Fruit fly (Drosophila melanogaster) whole organism, prepupa: Measurements from ENCODE around the gene bib.

Source experiments
- Blimp-1 ChIP-seq: fragments of 200-800 bp; sonication (Bioruptor generic); optimal IDR thresholded peaks from 3 replicates; lab custom pipeline; 2017; ENCODE audit warnings: missing biosample characterization, missing genetic modification characterization, mild to moderate bottlenecking, moderate library complexity, missing genetic modification reagents
- CG10631 ChIP-seq: fragments of 200-800 bp; sonication (Bioruptor generic); optimal IDR thresholded peaks from 2 replicates; lab custom pipeline; 2016; ENCODE audit warnings: missing biosample characterization, missing genetic modification characterization
- CG11294 ChIP-seq: fragments of 200-800 bp; sonication (Bioruptor generic); IDR thresholded peaks from 2 replicates; pipeline ENCODE4 v1.3.6; 2022; ENCODE audit warnings: missing biosample characterization, missing genetic modification characterization
- CG11762 ChIP-seq: fragments of 200-800 bp; sonication (Bioruptor generic); optimal IDR thresholded peaks from 3 replicates; lab custom pipeline; 2016; ENCODE audit warnings: missing biosample characterization, missing genetic modification characterization; ENCODE audit not compliant: insufficient read depth
- CG15336 ChIP-seq: fragments of 200-800 bp; sonication (Bioruptor generic); IDR thresholded peaks from 2 replicates; pipeline ENCODE4 v1.3.6; 2022; ENCODE audit warnings: missing biosample characterization, missing genetic modification characterization
- CG1621 ChIP-seq: fragments of 200-800 bp; sonication (Bioruptor generic); optimal IDR thresholded peaks from 3 replicates; lab custom pipeline; 2018; ENCODE audit warnings: missing biosample characterization, mild to moderate bottlenecking, missing genetic modification characterization
- CG3032 ChIP-seq: fragments of 200-800 bp; optimal IDR thresholded peaks from 2 replicates; lab custom pipeline; 2019; ENCODE audit warnings: missing biosample characterization, mild to moderate bottlenecking, missing genetic modification characterization, moderate library complexity
- CG31627 ChIP-seq: fragments of 200-800 bp; sonication (Bioruptor generic); optimal IDR thresholded peaks from 3 replicates; lab custom pipeline; 2016; ENCODE audit warnings: missing biosample characterization, missing genetic modification characterization
- CG32006 ChIP-seq: fragments of 200-800 bp; sonication (Bioruptor generic); optimal IDR thresholded peaks from 3 replicates; lab custom pipeline; 2017; ENCODE audit warnings: missing biosample characterization, mild to moderate bottlenecking, missing genetic modification characterization
- CG34406 ChIP-seq: fragments of 200-800 bp; sonication (Bioruptor generic); optimal IDR thresholded peaks from 3 replicates; lab custom pipeline; 2016; ENCODE audit warnings: missing biosample characterization, missing genetic modification characterization
- CG3919 ChIP-seq: fragments of 200-800 bp; sonication (Bioruptor generic); optimal IDR thresholded peaks from 3 replicates; lab custom pipeline; 2016; ENCODE audit warnings: missing biosample characterization, missing genetic modification characterization
- CG4318 ChIP-seq: fragments of 200-800 bp; sonication (Bioruptor generic); optimal IDR thresholded peaks from 3 replicates; lab custom pipeline; 2017; ENCODE audit warnings: missing biosample characterization, mild to moderate bottlenecking, missing genetic modification characterization
- CG6163 ChIP-seq: fragments of 200-800 bp; sonication (Bioruptor generic); IDR thresholded peaks from 3 replicates; pipeline ENCODE4 v1.3.6; 2022; ENCODE audit warnings: missing biosample characterization, missing genetic modification characterization
- CG6276 ChIP-seq: fragments of 200-800 bp; sonication (Bioruptor generic); optimal IDR thresholded peaks from 2 replicates; lab custom pipeline; 2017; ENCODE audit warnings: missing biosample characterization, mild to moderate bottlenecking, missing genetic modification characterization
- CG6808 ChIP-seq: fragments of 200-800 bp; sonication (Bioruptor generic); optimal IDR thresholded peaks from 3 replicates; lab custom pipeline; 2017; ENCODE audit warnings: missing biosample characterization, missing genetic modification characterization, mild to moderate bottlenecking, moderate library complexity, missing genetic modification reagents
- CG6854 ChIP-seq: fragments of 200-800 bp; sonication (Bioruptor generic); optimal IDR thresholded peaks from 2 replicates; lab custom pipeline; 2017; ENCODE audit warnings: missing biosample characterization, mild to moderate bottlenecking, missing genetic modification characterization
- CG7368 ChIP-seq: fragments of 200-800 bp; sonication (Bioruptor generic); optimal IDR thresholded peaks from 3 replicates; lab custom pipeline; 2016; ENCODE audit warnings: missing biosample characterization, missing genetic modification characterization
- CG8119 ChIP-seq: fragments of 200-800 bp; sonication (Bioruptor generic); IDR thresholded peaks from 3 replicates; pipeline ENCODE4 v1.3.6; 2022; ENCODE audit warnings: missing biosample characterization, missing genetic modification characterization
- CG8319 ChIP-seq: fragments of 200-800 bp; sonication (Bioruptor generic); optimal IDR thresholded peaks from 3 replicates; lab custom pipeline; 2016; ENCODE audit warnings: missing biosample characterization, missing genetic modification characterization
- CG8632 ChIP-seq: fragments of 200-800 bp; sonication (Bioruptor generic); optimal IDR thresholded peaks from 3 replicates; lab custom pipeline; 2016; ENCODE audit warnings: missing biosample characterization, missing genetic modification characterization
- Eip75B ChIP-seq: fragments of 200-800 bp; sonication (Bioruptor generic); optimal IDR thresholded peaks from 3 replicates; lab custom pipeline; 2016; ENCODE audit warnings: missing biosample characterization, missing genetic modification characterization
- Eip78C ChIP-seq: fragments of 200-800 bp; sonication (Bioruptor generic); peaks from one replicate; lab custom pipeline; 2016; ENCODE audit warnings: missing biosample characterization, missing genetic modification characterization
- Eip93F ChIP-seq: fragments of 200-800 bp; sonication (Bioruptor generic); optimal IDR thresholded peaks from 2 replicates; lab custom pipeline; 2016; ENCODE audit warnings: missing biosample characterization, mild to moderate bottlenecking, missing genetic modification characterization
- Ets96B ChIP-seq: fragments of 200-800 bp; optimal IDR thresholded peaks from 2 replicates; lab custom pipeline; 2019; ENCODE audit warnings: missing biosample characterization, mild to moderate bottlenecking, missing genetic modification characterization, moderate library complexity
- Hr38 ChIP-seq: sonication (Bioruptor generic); optimal IDR thresholded peaks from 2 replicates; lab custom pipeline; 2016; ENCODE audit warnings: missing biosample characterization, missing genetic modification characterization
- Hr39 ChIP-seq: fragments of 200-800 bp; sonication (Bioruptor generic); optimal IDR thresholded peaks from 2 replicates; lab custom pipeline; 2016; ENCODE audit warnings: missing biosample characterization, missing genetic modification characterization
- Hr4 ChIP-seq: fragments of 200-800 bp; sonication (Bioruptor generic); optimal IDR thresholded peaks from 3 replicates; lab custom pipeline; 2016; ENCODE audit warnings: missing biosample characterization, missing genetic modification characterization
- Lpt ChIP-seq: fragments of 200-800 bp; sonication (Bioruptor generic); optimal IDR thresholded peaks from 3 replicates; lab custom pipeline; 2016; ENCODE audit warnings: missing biosample characterization, missing genetic modification characterization
- Met ChIP-seq: fragments of 200-800 bp; sonication (Bioruptor generic); optimal IDR thresholded peaks from 3 replicates; lab custom pipeline; 2016; ENCODE audit warnings: missing biosample characterization, missing genetic modification characterization
- OdsH ChIP-seq: fragments of 200-800 bp; sonication (Bioruptor generic); optimal IDR thresholded peaks from 3 replicates; lab custom pipeline; 2016; ENCODE audit warnings: missing biosample characterization, missing genetic modification characterization
- Smox ChIP-seq: fragments of 200-800 bp; sonication (Bioruptor generic); optimal IDR thresholded peaks from 3 replicates; lab custom pipeline; 2016; ENCODE audit warnings: missing biosample characterization, missing genetic modification characterization
- Sox102F ChIP-seq: fragments of 200-800 bp; sonication (Bioruptor generic); optimal IDR thresholded peaks from 2 replicates; lab custom pipeline; 2016; ENCODE audit warnings: missing biosample characterization, mild to moderate bottlenecking, missing genetic modification characterization
- Sox14 ChIP-seq: fragments of 200-800 bp; sonication (Bioruptor generic); optimal IDR thresholded peaks from 3 replicates; lab custom pipeline; 2016; ENCODE audit warnings: missing biosample characterization, missing genetic modification characterization
- achi ChIP-seq: fragments of 200-800 bp; sonication (Bioruptor generic); optimal IDR thresholded peaks from 3 replicates; lab custom pipeline; 2016; ENCODE audit warnings: missing biosample characterization, missing genetic modification characterization
- cyc ChIP-seq: fragments of 200-800 bp; sonication (Bioruptor generic); optimal IDR thresholded peaks from 3 replicates; lab custom pipeline; 2016; ENCODE audit warnings: missing biosample characterization, missing genetic modification characterization
- dac ChIP-seq: fragments of 200-800 bp; sonication (Bioruptor generic); optimal IDR thresholded peaks from 2 replicates; lab custom pipeline; 2017; ENCODE audit warnings: missing biosample characterization, mild to moderate bottlenecking, missing genetic modification characterization
- dsx ChIP-seq: fragments of 200-800 bp; optimal IDR thresholded peaks from 3 replicates; lab custom pipeline; 2019; ENCODE audit warnings: missing biosample characterization, mild to moderate bottlenecking, missing genetic modification characterization, moderate library complexity; ENCODE audit not compliant: poor library complexity, severe bottlenecking
- fd59A ChIP-seq: fragments of 200-800 bp; sonication (Bioruptor generic); optimal IDR thresholded peaks from 2 replicates; lab custom pipeline; 2017; ENCODE audit warnings: missing biosample characterization, mild to moderate bottlenecking, missing genetic modification characterization, missing genetic modification reagents
- fkh ChIP-seq: fragments of 200-800 bp; sonication (Bioruptor generic); optimal IDR thresholded peaks from 3 replicates; lab custom pipeline; 2017; ENCODE audit warnings: missing biosample characterization, mild to moderate bottlenecking, missing genetic modification characterization, moderate library complexity
- lz ChIP-seq: fragments of 200-800 bp; sonication (Bioruptor generic); optimal IDR thresholded peaks from 3 replicates; lab custom pipeline; 2016; ENCODE audit warnings: missing biosample characterization, missing genetic modification characterization
- net ChIP-seq: fragments of 200-800 bp; sonication (Bioruptor generic); optimal IDR thresholded peaks from 3 replicates; lab custom pipeline; 2016; ENCODE audit warnings: missing biosample characterization, missing genetic modification characterization
- pdm3 ChIP-seq: fragments of 200-800 bp; sonication (Bioruptor generic); optimal IDR thresholded peaks from 3 replicates; lab custom pipeline; 2016; ENCODE audit warnings: missing biosample characterization, missing genetic modification characterization
- salr ChIP-seq, 2 experiments: fragments of 200-800 bp; sonication (Bioruptor generic); optimal IDR thresholded peaks; 3 replicates each; lab custom pipeline; 2016 to 2018; ENCODE audit warnings: missing biosample characterization in 2 of 2, missing genetic modification characterization in 2 of 2, mild to moderate bottlenecking in 1 of 2
- spab ChIP-seq: fragments of 200-800 bp; sonication (Bioruptor generic); optimal IDR thresholded peaks from 2 replicates; lab custom pipeline; 2017; ENCODE audit warnings: missing biosample characterization, mild to moderate bottlenecking, missing genetic modification characterization, missing genetic modification reagents
- ss ChIP-seq, 2 experiments: fragments of 200-800 bp; sonication (Bioruptor generic); optimal IDR thresholded peaks; 2 replicates in 1 of 2; 3 replicates in 1 of 2; lab custom pipeline; 2017 to 2018; ENCODE audit warnings: mild to moderate bottlenecking in 2 of 2, missing biosample characterization in 2 of 2, missing genetic modification characterization in 2 of 2, moderate library complexity in 1 of 2
- svp ChIP-seq: fragments of 200-800 bp; sonication (Bioruptor generic); peaks from one replicate; lab custom pipeline; 2016; ENCODE audit warnings: missing biosample characterization, missing genetic modification characterization
- topi ChIP-seq: fragments of 200-800 bp; sonication (Bioruptor generic); optimal IDR thresholded peaks from 3 replicates; lab custom pipeline; 2016; ENCODE audit warnings: missing biosample characterization, missing genetic modification characterization
- vri ChIP-seq: fragments of 200-800 bp; sonication (Bioruptor generic); optimal IDR thresholded peaks from 3 replicates; lab custom pipeline; 2016; ENCODE audit warnings: missing biosample characterization, mild to moderate bottlenecking, missing genetic modification characterization

Gene bib

DNA sequence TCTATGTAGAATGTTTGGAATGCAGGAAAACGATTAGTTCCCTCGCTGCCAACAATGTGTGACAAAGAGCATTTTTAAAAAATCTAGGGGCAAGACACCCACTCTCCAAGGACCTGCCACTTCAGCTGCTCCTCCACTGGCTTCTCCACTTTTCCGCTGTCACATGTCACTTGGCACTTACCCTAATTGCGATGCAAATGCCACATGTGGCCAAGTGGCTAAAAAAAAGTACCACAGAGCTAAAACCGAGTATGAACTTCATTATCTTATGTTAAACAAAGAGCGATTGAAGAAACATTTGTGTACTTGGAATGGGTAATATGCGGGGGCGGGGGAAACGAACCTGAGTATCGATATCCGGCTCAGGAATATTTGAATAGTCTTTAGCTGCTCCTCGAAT, 4.8 kb downstream of the bib start:
- no peak for TF ChIP-seq fd59A (GFP tag; lab: Kevin White, UChicago)
- peak; percentile 27 for TF ChIP-seq svp (GFP tag; lab: Kevin White, UChicago)
- TF ChIP-seq CG7368 (GFP tag; lab: Kevin White, UChicago) = no peak
- TF ChIP-seq net = no peak
- TF ChIP-seq, all 60 proteins: peak for 1

- peak; percentile 84 for TF ChIP-seq svp (GFP tag; lab: Kevin White, UChicago)
- peak; percentile 7 for TF ChIP-seq CG7368 (GFP tag; lab: Kevin White, UChicago)
- peak; percentile 23 for TF ChIP-seq achi (GFP tag; lab: Kevin White, UChicago)
- TF ChIP-seq lz (GFP tag; lab: Kevin White, UChicago) = peak; percentile 56
- peak; percentile 16 to 22 for TF ChIP-seq ss (GFP tag; optimal IDR thresholded peaks at IDR 0.05; lab: Kevin White, UChicago)
- no peak for TF ChIP-seq CG6163
- peak; percentile 63 for TF ChIP-seq Smox (GFP tag; lab: Kevin White, UChicago)
- peak; percentile 51 for TF ChIP-seq Ets96B (tag; lab: Kevin White, UChicago)
- peak; percentile 32 for TF ChIP-seq CG31627
- TF ChIP-seq CG8319 (GFP tag; lab: Kevin White, UChicago) = no peak
- TF ChIP-seq CG10631 (GFP tag; lab: Kevin White, UChicago) = peak; percentile 2
- TF ChIP-seq topi (GFP tag; lab: Kevin White, UChicago) = peak; percentile 65
- peak; percentile 40 for TF ChIP-seq spab (GFP tag; lab: Kevin White, UChicago)
- TF ChIP-seq OdsH = peak; percentile 38
- no peak for TF ChIP-seq CG4318
- TF ChIP-seq vri (GFP tag; lab: Kevin White, UChicago) = no peak
- peak; percentile 23 for TF ChIP-seq CG6808
- peak; percentile 88 for TF ChIP-seq Eip78C (GFP tag; lab: Kevin White, UChicago)
- TF ChIP-seq CG6854 (GFP tag; lab: Kevin White, UChicago) = no peak
- peak; percentile 9 for TF ChIP-seq pdm3
- peak; percentile 5 for TF ChIP-seq Sox14 (GFP tag; lab: Kevin White, UChicago)
- TF ChIP-seq CG11294 = no peak
- peak; percentile 55 for TF ChIP-seq Met
- peak; percentile 11 for TF ChIP-seq dsx (GFP tag; lab: Kevin White, UChicago)
- TF ChIP-seq Blimp-1 = peak; percentile 71
- TF ChIP-seq CG32006 = no peak
- TF ChIP-seq Hr38 = no peak
- TF ChIP-seq Eip93F = no peak
- no peak for TF ChIP-seq CG6276 (GFP tag; lab: Kevin White, UChicago)
- TF ChIP-seq CG34406 = peak; percentile 18
- peak; percentile 54 for TF ChIP-seq Sox102F (GFP tag; lab: Kevin White, UChicago)
- no peak for TF ChIP-seq salr (GFP tag; optimal IDR thresholded peaks at IDR 0.05; lab: Kevin White, UChicago)
- peak; percentile 44 for TF ChIP-seq cyc (GFP tag; lab: Kevin White, UChicago)
- no peak for TF ChIP-seq CG15336 (GFP tag; lab: Robert Waterston, UW)
- no peak for TF ChIP-seq CG11762
- TF ChIP-seq net = peak; percentile 27
- no peak for TF ChIP-seq CG8119
- TF ChIP-seq Lpt (GFP tag; lab: Kevin White, UChicago) = no peak
- peak; percentile 55 for TF ChIP-seq CG3919 (GFP tag; lab: Kevin White, UChicago)
- no peak for TF ChIP-seq CG8632 (GFP tag; lab: Kevin White, UChicago)
- TF ChIP-seq dac (GFP tag; lab: Kevin White, UChicago) = no peak
- TF ChIP-seq Hr39 = peak; percentile 30
- TF ChIP-seq fd59A (GFP tag; lab: Kevin White, UChicago) = no peak
- TF ChIP-seq fkh = no peak
- TF ChIP-seq Eip75B (GFP tag; lab: Kevin White, UChicago) = peak; percentile 34
- TF ChIP-seq CG3032 (tag; lab: Kevin White, UChicago) = peak; percentile 41
- TF ChIP-seq Hr4 (GFP tag; lab: Kevin White, UChicago) = no peak
- TF ChIP-seq CG1621 = no peak
These were observed 5.5 kb downstream of the bib start for dm6 chr2L:9989846-9990506.
